Fruit fly (Drosophila melanogaster) whole organism, wandering third instar larva: ENCODE measurements around the gene pdgy.

Experiments
- Abd-B ChIP-seq: fragments of >200 bp; optimal IDR thresholded peaks from 2 replicates; lab custom pipeline; 2017; ENCODE audit warnings: missing biosample characterization, missing genetic modification characterization
- CG32264 ChIP-seq: fragments of 200-800 bp; sonication (Bioruptor generic); optimal IDR thresholded peaks from 2 replicates; lab custom pipeline; 2016; ENCODE audit warnings: missing biosample characterization, missing genetic modification characterization
- Dif ChIP-seq: fragments of 200-275, 200-300 bp; sonication (Bioruptor generic); optimal IDR thresholded peaks from 2 replicates; lab custom pipeline; 2018; ENCODE audit warnings: missing biosample characterization, missing genetic modification characterization; ENCODE audit not compliant: partially characterized antibody
- Myc ChIP-seq: fragments of >200 bp; optimal IDR thresholded peaks from 2 replicates; lab custom pipeline; 2017
- dsf ChIP-seq: sonication (Bioruptor generic); optimal IDR thresholded peaks from 2 replicates; lab custom pipeline; 2016; ENCODE audit warnings: missing biosample characterization, missing genetic modification characterization, borderline replicate concordance
- ey ChIP-seq: fragments of 200-800 bp; sonication (Bioruptor generic); optimal IDR thresholded peaks from 2 replicates; lab custom pipeline; 2016; ENCODE audit warnings: missing biosample characterization, missing genetic modification characterization
- fru ChIP-seq: fragments of 200-800 bp; sonication (Bioruptor generic); optimal IDR thresholded peaks from 3 replicates; lab custom pipeline; 2016; ENCODE audit warnings: missing biosample characterization, mild to moderate bottlenecking, missing genetic modification characterization
- h ChIP-seq: fragments of 200-800 bp; sonication (Bioruptor generic); optimal IDR thresholded peaks from 3 replicates; lab custom pipeline; 2016; ENCODE audit warnings: missing biosample characterization, mild to moderate bottlenecking, missing genetic modification characterization
- usp ChIP-seq: fragments of >200 bp; optimal IDR thresholded peaks from 2 replicates; lab custom pipeline; 2017; ENCODE audit warnings: missing biosample characterization, missing genetic modification characterization

DNA sequence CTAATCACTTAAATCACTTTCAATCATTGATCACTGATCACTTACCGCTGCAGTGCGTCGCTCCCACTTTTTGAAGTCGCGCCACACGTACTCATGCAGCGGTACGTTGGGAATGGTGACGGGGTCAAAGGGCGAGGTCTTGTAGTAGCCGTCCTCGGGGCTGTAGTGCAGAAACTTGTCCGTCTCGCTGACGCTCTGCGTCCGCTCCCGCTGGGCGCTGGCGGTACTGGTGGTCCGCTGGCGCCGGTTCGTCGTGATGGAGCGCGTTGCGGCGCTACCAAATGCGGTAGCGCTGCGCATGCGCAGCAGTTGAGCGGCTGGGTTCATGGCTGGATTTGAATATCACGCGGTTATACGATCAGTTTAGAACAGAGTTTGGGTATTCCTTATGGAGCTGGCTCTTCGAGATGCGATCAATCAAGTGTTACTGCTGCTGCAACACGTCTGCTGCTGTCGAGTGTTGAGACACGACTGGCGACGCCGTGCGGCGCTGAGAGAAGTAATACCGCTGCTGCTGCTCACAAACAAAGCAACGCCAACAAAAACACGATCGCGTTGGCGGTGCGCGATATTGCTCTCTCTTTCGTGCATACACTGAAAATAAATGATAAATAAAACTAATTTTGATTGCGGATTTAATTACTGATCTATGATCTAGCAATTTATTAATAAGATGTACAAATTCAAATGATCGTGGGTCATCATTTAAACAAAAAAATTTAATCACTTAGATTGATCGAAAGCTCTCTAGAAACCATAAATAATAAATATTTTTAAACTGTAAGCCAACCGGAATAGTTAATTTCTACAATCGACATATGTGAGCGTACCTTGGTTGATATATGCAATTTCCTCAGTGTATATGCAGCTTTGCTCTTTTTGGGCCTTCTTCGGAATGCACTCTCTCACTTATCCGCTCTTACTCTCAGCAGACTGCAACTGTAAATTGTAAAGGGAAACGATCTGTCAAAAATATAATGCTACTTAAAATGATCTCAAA is 2.8 kb downstream of the pdgy start:
- TF ChIP-seq CG32264 (GFP tag; lab: Kevin White, UChicago) (peak; percentile 89), h (GFP tag; lab: Kevin White, UChicago) (peak; percentile 98), usp (GFP tag; lab: Kevin White, UChicago) (no peak), Myc (no peak), Dif (GFP tag; lab: Kevin White, UChicago) (peak; percentile 54), fru (GFP tag; lab: Kevin White, UChicago) (peak; percentile 98), dsf (GFP tag; lab: Kevin White, UChicago) (peak; percentile 88), ey (GFP tag; lab: Kevin White, UChicago) (peak; percentile 97), Abd-B (GFP tag; lab: Kevin White, UChicago) (no peak)
